Worm (Caenorhabditis elegans): ENCODE results near the gene Y38F2AR.12.

- TF ChIP-seq lin-14 (GFP tag; optimal IDR thresholded peaks at IDR 0.05) (no peak), skn-1 (tag; optimal IDR thresholded peaks at IDR 0.05) (no peak), unc-62 (GFP tag; optimal IDR thresholded peaks at IDR 0.05) (no peak), nhr-237 (tag; optimal IDR thresholded peaks at IDR 0.05) (no peak), nhr-11 (tag; optimal IDR thresholded peaks at IDR 0.05) (no peak), tbx-2 (tag; optimal IDR thresholded peaks at IDR 0.05) (no peak), ama-1 (optimal IDR thresholded peaks at IDR 0.05) (no peak), C34B4.2 (tag; optimal IDR thresholded peaks at IDR 0.05) (no peak), efl-1 (optimal IDR thresholded peaks at IDR 0.05) (no peak), efl-1 (GFP tag; optimal IDR thresholded peaks at IDR 0.05 in 1 of 2) (no peak), nhr-77 (tag; optimal IDR thresholded peaks at IDR 0.05) (no peak), lsy-2 (tag; optimal IDR thresholded peaks at IDR 0.05) (no peak), vab-15 (tag; optimal IDR thresholded peaks at IDR 0.05) (no peak), fos-1 (tag; optimal IDR thresholded peaks at IDR 0.05) (no peak)
These were observed 20.4 kb downstream of the Y38F2AR.12 start for ce11 chrIV:2391809-2392208.
